Worm (Caenorhabditis elegans): ENCODE results near the gene T04G9.7.

- no peak for TF ChIP-seq elt-4 (tag; optimal IDR thresholded peaks at IDR 0.05)
- no peak for TF ChIP-seq hlh-30 (tag; optimal IDR thresholded peaks at IDR 0.05; ENCODE audit: insufficient read depth)
- no peak for TF ChIP-seq ceh-18 (tag; optimal IDR thresholded peaks at IDR 0.05)
Observed at ce11 chrX:812264-812663, 41.6 kb downstream of the T04G9.7 start.
